Worm (Caenorhabditis elegans) whole organism, L1 larva: Measurements from ENCODE around the gene frm-10.

ENCODE experiments used
- C04F5.9 ChIP-seq: sonication (generic microtip); optimal IDR thresholded peaks from 2 replicates; lab custom pipeline; 2016; ENCODE audit warnings: missing genetic modification characterization, missing compliant biosample characterization
- F16B12.6 ChIP-seq: fragments of 150-350 bp; optimal IDR thresholded peaks from 2 replicates; lab custom pipeline; 2014; ENCODE audit warnings: missing biosample characterization, missing genetic modification characterization
- Y116A8C.19 ChIP-seq: sonication (generic microtip); optimal IDR thresholded peaks from 2 replicates; lab custom pipeline; 2016; ENCODE audit warnings: missing compliant biosample characterization, missing genetic modification characterization, borderline replicate concordance
- aly-2 ChIP-seq: fragments of 150-350 bp; optimal IDR thresholded peaks from 2 replicates; lab custom pipeline; 2014; ENCODE audit warnings: missing biosample characterization, missing genetic modification characterization
- fos-1 ChIP-seq: fragments of 150-350 bp; optimal IDR thresholded peaks from 2 replicates; lab custom pipeline; 2014; ENCODE audit warnings: missing biosample characterization, missing genetic modification characterization
- lin-39 ChIP-seq: fragments of 150-350 bp; optimal IDR thresholded peaks from 2 replicates; lab custom pipeline; 2014; ENCODE audit warnings: missing biosample characterization, missing genetic modification reagents, missing genetic modification characterization
- mep-1 ChIP-seq: fragments of 150-350 bp; optimal IDR thresholded peaks from 2 replicates; lab custom pipeline; 2014; ENCODE audit warnings: missing biosample characterization, missing genetic modification characterization
- nhr-237 ChIP-seq: fragments of 150-350 bp; optimal IDR thresholded peaks from 2 replicates; lab custom pipeline; 2014; ENCODE audit warnings: missing biosample characterization, missing genetic modification characterization
- nhr-76 ChIP-seq: sonication (generic microtip); optimal IDR thresholded peaks from 2 replicates; lab custom pipeline; 2017; ENCODE audit warnings: missing biosample characterization, missing genetic modification characterization
- nhr-84 ChIP-seq: sonication (generic microtip); optimal IDR thresholded peaks from 2 replicates; lab custom pipeline; 2017; ENCODE audit warnings: missing biosample characterization, missing genetic modification characterization
- sox-4 ChIP-seq: sonication (generic microtip); optimal IDR thresholded peaks from 2 replicates; lab custom pipeline; 2016; ENCODE audit warnings: missing genetic modification characterization, missing compliant biosample characterization
- zip-4 ChIP-seq: fragments of 200-800 bp; sonication (Bioruptor generic); optimal IDR thresholded peaks from 2 replicates; lab custom pipeline; 2018; ENCODE audit warnings: mild to moderate bottlenecking, missing genetic modification characterization, moderate library complexity, missing compliant biosample characterization

- TF ChIP-seq aly-2 (no peak), nhr-237 (tag; lab: Kevin White, UChicago) (no peak), mep-1 (tag; lab: Kevin White, UChicago) (no peak), lin-39 (tag; lab: Kevin White, UChicago) (no peak), zip-4 (GFP tag; lab: Kevin White, UChicago) (no peak), fos-1 (tag; lab: Kevin White, UChicago) (no peak), nhr-84 (tag; lab: Kevin White, UChicago) (no peak), Y116A8C.19 (tag; lab: Kevin White, UChicago) (no peak), sox-4 (tag; lab: Kevin White, UChicago) (no peak), nhr-76 (no peak), C04F5.9 (tag; lab: Kevin White, UChicago) (no peak), F16B12.6 (tag; lab: Kevin White, UChicago) (no peak)
These were observed 42.4 kb upstream of the frm-10 start, which contains the start of gene srv-8 for ce11 chrV:13420640-13421039.
